Fruit fly (Drosophila melanogaster) whole organism, embryonic: ENCODE measurements around the gene dock.

Experiments
- Asciz ChIP-seq: fragments of 200-800 bp; sonication (Bioruptor generic); optimal IDR thresholded peaks from 2 replicates; lab custom pipeline; 2017; ENCODE audit warnings: missing biosample characterization, mild to moderate bottlenecking, missing genetic modification characterization, missing genetic modification reagents
- Awh ChIP-seq: fragments of 200-800 bp; sonication (Bioruptor generic); IDR thresholded peaks from 2 replicates; pipeline ENCODE4, ENCODE4 v1.3.6; 2022; ENCODE audit warnings: missing biosample characterization, missing genetic modification characterization
- CG10147 ChIP-seq: fragments of 200-800 bp; sonication (Bioruptor generic); optimal IDR thresholded peaks from 2 replicates; lab custom pipeline; 2019; ENCODE audit warnings: missing biosample characterization, mild to moderate bottlenecking, missing genetic modification characterization, moderate library complexity
- CG11247 ChIP-seq: fragments of 200-800 bp; sonication (Bioruptor generic); IDR thresholded peaks from 2 replicates; pipeline ENCODE4 v1.3.6; 2022; ENCODE audit warnings: missing biosample characterization, missing genetic modification characterization
- CG12659 ChIP-seq: fragments of 200-800 bp; sonication (Bioruptor generic); optimal IDR thresholded peaks from 3 replicates; lab custom pipeline; 2017; ENCODE audit warnings: mild to moderate bottlenecking, missing biosample characterization, missing genetic modification reagents, missing genetic modification characterization
- CG1529 ChIP-seq: fragments of 200-800 bp; sonication (Bioruptor generic); optimal IDR thresholded peaks from 3 replicates; lab custom pipeline; 2018; ENCODE audit warnings: missing biosample characterization, missing genetic modification characterization
- CG17361 ChIP-seq: fragments of 200-800 bp; sonication (Bioruptor generic); IDR thresholded peaks from 3 replicates; pipeline ENCODE4 v1.3.6; 2022; ENCODE audit warnings: missing biosample characterization, missing genetic modification characterization
- CG17612 ChIP-seq: fragments of 200-800 bp; sonication (Bioruptor generic); IDR thresholded peaks from 2 replicates; pipeline ENCODE4 v1.3.6; 2022; ENCODE audit warnings: missing biosample characterization, missing genetic modification characterization
- CG17912 ChIP-seq: fragments of 200-800 bp; sonication (Bioruptor generic); optimal IDR thresholded peaks from 2 replicates; lab custom pipeline; 2018; ENCODE audit warnings: missing biosample characterization, mild to moderate bottlenecking, missing genetic modification characterization
- CG2129 ChIP-seq: fragments of 200-800 bp; sonication (Bioruptor generic); IDR thresholded peaks from 2 replicates; pipeline ENCODE4 v1.3.6; 2022; ENCODE audit warnings: missing biosample characterization, missing genetic modification characterization; ENCODE audit not compliant: partially characterized antibody
- CG30403 ChIP-seq: fragments of 200-800 bp; sonication (Bioruptor generic); optimal IDR thresholded peaks from 3 replicates; lab custom pipeline; 2016; ENCODE audit warnings: missing biosample characterization, missing genetic modification characterization
- CG32532 ChIP-seq: fragments of 200-800 bp; sonication (Bioruptor generic); IDR thresholded peaks from 2 replicates; pipeline ENCODE4 v1.3.6; 2022; ENCODE audit warnings: missing biosample characterization, missing genetic modification characterization
- CG3726 ChIP-seq: fragments of 200-800 bp; sonication (Bioruptor generic); IDR thresholded peaks from 3 replicates; pipeline ENCODE4, ENCODE4 v1.3.6; 2022; ENCODE audit warnings: missing biosample characterization, missing genetic modification characterization
- CG3838 ChIP-seq: fragments of 200-800 bp; sonication (Bioruptor generic); optimal IDR thresholded peaks from 3 replicates; lab custom pipeline; 2016; ENCODE audit warnings: missing biosample characterization, missing genetic modification characterization
- CG3847 ChIP-seq: fragments of 200-800 bp; sonication (Bioruptor generic); IDR thresholded peaks from 2 replicates; pipeline ENCODE4 v1.3.6; 2022; ENCODE audit warnings: missing biosample characterization, missing genetic modification characterization
- CG4282 ChIP-seq: fragments of 200-800 bp; sonication (Bioruptor generic); optimal IDR thresholded peaks from 2 replicates; lab custom pipeline; 2016; ENCODE audit warnings: missing biosample characterization, missing genetic modification characterization
- CG4360 ChIP-seq: fragments of 200-800 bp; sonication (Bioruptor generic); IDR thresholded peaks from 2 replicates; pipeline ENCODE4 v1.3.6; 2022; ENCODE audit warnings: missing biosample characterization, missing genetic modification characterization
- CG6683 ChIP-seq: fragments of 200-800 bp; sonication (Bioruptor generic); optimal IDR thresholded peaks from 2 replicates; lab custom pipeline; 2017; ENCODE audit warnings: missing biosample characterization, mild to moderate bottlenecking, missing genetic modification characterization, missing genetic modification reagents
- CG7271 ChIP-seq: fragments of 200-800 bp; sonication (Bioruptor generic); optimal IDR thresholded peaks from 2 replicates; lab custom pipeline; 2018; ENCODE audit warnings: missing biosample characterization, mild to moderate bottlenecking, missing genetic modification characterization, moderate library complexity
- CG7556 ChIP-seq: fragments of 200-800 bp; sonication (Bioruptor generic); optimal IDR thresholded peaks from 2 replicates; lab custom pipeline; 2017; ENCODE audit warnings: missing biosample characterization, mild to moderate bottlenecking, missing genetic modification characterization
- CG8478 ChIP-seq: fragments of >200 bp; optimal IDR thresholded peaks from 2 replicates; lab custom pipeline; 2018
- Dbx ChIP-seq: fragments of 200-800 bp; sonication (Bioruptor generic); IDR thresholded peaks from 3 replicates; pipeline ENCODE4 v1.3.6; 2022; ENCODE audit warnings: missing biosample characterization, missing genetic modification characterization
- ERR ChIP-seq: fragments of 200-800 bp; sonication (Bioruptor generic); optimal IDR thresholded peaks from 2 replicates; lab custom pipeline; 2016; ENCODE audit warnings: missing biosample characterization, missing genetic modification characterization
- Elba2 ChIP-seq: fragments of 200-800 bp; sonication (Bioruptor generic); optimal IDR thresholded peaks from 3 replicates; lab custom pipeline; 2016; ENCODE audit warnings: missing biosample characterization, missing genetic modification characterization
- Gsc ChIP-seq: fragments of 200-800 bp; sonication (Bioruptor generic); IDR thresholded peaks from 2 replicates; pipeline ENCODE4 v1.3.6; 2022; ENCODE audit warnings: missing biosample characterization, missing genetic modification characterization
- Hey ChIP-seq: fragments of 200-800 bp; sonication (Bioruptor generic); optimal IDR thresholded peaks from 3 replicates; lab custom pipeline; 2018; ENCODE audit warnings: missing biosample characterization, mild to moderate bottlenecking, missing genetic modification characterization
- Hr51 ChIP-seq, 2 experiments: fragments of 200-800 bp; sonication (Bioruptor generic); optimal IDR thresholded peaks; 2 replicates in 1 of 2; 3 replicates in 1 of 2; lab custom pipeline; 2016 to 2018; ENCODE audit warnings: missing biosample characterization in 2 of 2, missing genetic modification characterization in 2 of 2, mild to moderate bottlenecking in 1 of 2, moderate library complexity in 1 of 2
- Hr78 ChIP-seq, 2 experiments: fragments of 200-800 bp in 1 of 2; fragments of >200 bp in 1 of 2; sonication (Bioruptor generic) in 1 of 2; optimal IDR thresholded peaks; 2 replicates each; lab custom pipeline; 2017 to 2019; ENCODE audit warnings: missing biosample characterization in 2 of 2, missing genetic modification characterization in 2 of 2, mild to moderate bottlenecking in 1 of 2, moderate library complexity in 1 of 2
- Hsf ChIP-seq: fragments of 200-800 bp; sonication (Bioruptor generic); optimal IDR thresholded peaks from 3 replicates; lab custom pipeline; 2016; ENCODE audit warnings: missing biosample characterization, missing genetic modification characterization
- Spps ChIP-seq: fragments of 200-800 bp; sonication (Bioruptor generic); optimal IDR thresholded peaks from 2 replicates; lab custom pipeline; 2018; ENCODE audit warnings: missing biosample characterization, mild to moderate bottlenecking, missing genetic modification characterization
- Sry-δ ChIP-seq: fragments of 200-800 bp; sonication (Bioruptor generic); optimal IDR thresholded peaks from 2 replicates; lab custom pipeline; 2016; ENCODE audit warnings: missing biosample characterization, missing genetic modification characterization
- Usf ChIP-seq: fragments of 200-800 bp; sonication (Bioruptor generic); optimal IDR thresholded peaks from 2 replicates; lab custom pipeline; 2017; ENCODE audit warnings: missing genotype, missing biosample characterization, missing genetic modification characterization
- ab ChIP-seq: fragments of 200-800 bp; sonication (Bioruptor generic); optimal IDR thresholded peaks from 2 replicates; lab custom pipeline; 2016; ENCODE audit warnings: missing biosample characterization, missing genetic modification characterization
- al ChIP-seq: fragments of 200-800 bp; sonication (Bioruptor generic); IDR thresholded peaks from 2 replicates; pipeline ENCODE4 v1.3.6; 2022; ENCODE audit warnings: missing biosample characterization, missing genetic modification characterization
- amos ChIP-seq: fragments of 200-800 bp; sonication (Bioruptor generic); IDR thresholded peaks from 2 replicates; pipeline ENCODE4 v1.3.6; 2022; ENCODE audit warnings: missing biosample characterization, missing genetic modification characterization; ENCODE audit not compliant: partially characterized antibody
- bcd ChIP-seq: fragments of 200-800 bp; sonication (Bioruptor generic); optimal IDR thresholded peaks from 2 replicates; lab custom pipeline; 2017; ENCODE audit warnings: missing biosample characterization, mild to moderate bottlenecking, missing genetic modification characterization
- chn ChIP-seq: fragments of 200-800 bp; sonication (Bioruptor generic); optimal IDR thresholded peaks from 2 replicates; lab custom pipeline; 2016; ENCODE audit warnings: missing biosample characterization, missing genetic modification characterization
- crol ChIP-seq: fragments of 200-800 bp; sonication (Bioruptor generic); IDR thresholded peaks from 2 replicates; pipeline ENCODE4 v1.3.6; 2022; ENCODE audit warnings: missing biosample characterization, missing genetic modification characterization
- dan ChIP-seq: fragments of 200-800 bp; sonication (Bioruptor generic); IDR thresholded peaks from 2 replicates; pipeline ENCODE4 v1.3.6; 2022; ENCODE audit warnings: missing biosample characterization, missing genetic modification characterization
- en ChIP-seq: fragments of 200-800 bp; sonication (Bioruptor generic); optimal IDR thresholded peaks from 2 replicates; lab custom pipeline; 2016; ENCODE audit warnings: missing biosample characterization, missing genetic modification characterization
- gcm ChIP-seq: fragments of 200-800 bp; sonication (Bioruptor generic); optimal IDR thresholded peaks from 2 replicates; lab custom pipeline; 2019; ENCODE audit warnings: missing biosample characterization, mild to moderate bottlenecking, missing genetic modification characterization, moderate library complexity
- gfzf ChIP-seq: fragments of 200-800 bp; sonication (Bioruptor generic); optimal IDR thresholded peaks from 2 replicates; lab custom pipeline; 2016; ENCODE audit warnings: missing biosample characterization, mild to moderate bottlenecking, missing genetic modification characterization, moderate library complexity
- inv ChIP-seq: fragments of 200-800 bp; sonication (Bioruptor generic); IDR thresholded peaks from 2 replicates; pipeline ENCODE4 v1.3.6; 2022; ENCODE audit warnings: missing biosample characterization, missing genetic modification characterization; ENCODE audit not compliant: partially characterized antibody
- pzg ChIP-seq: fragments of 200-800 bp; sonication (Bioruptor generic); optimal IDR thresholded peaks from 3 replicates; lab custom pipeline; 2018; ENCODE audit warnings: missing biosample characterization, mild to moderate bottlenecking, missing genetic modification characterization, moderate library complexity
- sc ChIP-seq, 3 experiments: fragments of >200 bp in 2 of 3; fragments of 200-800 bp in 1 of 3; sonication (Bioruptor generic) in 1 of 3; optimal IDR thresholded peaks; 2 replicates in 2 of 3; 3 replicates in 1 of 3; lab custom pipeline; 2017; ENCODE audit warnings: mild to moderate bottlenecking in 1 of 3, missing biosample characterization in 1 of 3, missing genetic modification characterization in 1 of 3, missing genetic modification reagents in 1 of 3
- sens ChIP-seq: fragments of 200-800 bp; sonication (Bioruptor generic); peaks from one replicate; lab custom pipeline; 2016; ENCODE audit warnings: missing biosample characterization, missing genetic modification characterization
- sisA ChIP-seq: fragments of 200-800 bp; sonication (Bioruptor generic); IDR thresholded peaks from 2 replicates; pipeline ENCODE4 v1.3.6; 2022; ENCODE audit warnings: missing biosample characterization, missing genetic modification characterization
- ssp ChIP-seq: fragments of 200-800 bp; sonication (Bioruptor generic); IDR thresholded peaks from 2 replicates; pipeline ENCODE4 v1.3.6; 2022; ENCODE audit warnings: missing biosample characterization, missing genetic modification characterization
- trem ChIP-seq: fragments of 200-800 bp; optimal IDR thresholded peaks from 3 replicates; lab custom pipeline; 2019; ENCODE audit warnings: missing biosample characterization, mild to moderate bottlenecking, missing genetic modification characterization, moderate library complexity
- yki ChIP-seq: fragments of >200 bp; optimal IDR thresholded peaks from 3 replicates; lab custom pipeline; 2018

The dock gene

dm6 chr2L:821242-821985, 4.4 kb upstream of the dock start, which contains the start of gene CG3662 (continued):
- peak; percentile 46; the same call in 1 of the 2 replicates for TF ChIP-seq amos (GFP tag; lab: Robert Waterston, UW)
- TF ChIP-seq CG8478 (lab: Kevin White, UChicago): no peak
- TF ChIP-seq en: no peak
- TF ChIP-seq CG12659 (GFP tag; lab: Kevin White, UChicago): peak; percentile 57
- no peak for TF ChIP-seq Hr78 (GFP tag; optimal IDR thresholded peaks at IDR 0.05; lab: Kevin White, UChicago)
- TF ChIP-seq pzg (GFP tag; lab: Kevin White, UChicago): peak; percentile 95
- TF ChIP-seq CG6683 (GFP tag; lab: Kevin White, UChicago): no peak
- no peak for TF ChIP-seq CG7271 (tag; lab: Kevin White, UChicago)
- TF ChIP-seq CG10147 (GFP tag; lab: Kevin White, UChicago): peak; percentile 1
- no peak for TF ChIP-seq yki (lab: Kevin White, UChicago)
- TF ChIP-seq CG30403 (GFP tag; lab: Kevin White, UChicago): no peak
- no peak for TF ChIP-seq Hr51 (GFP tag; optimal IDR thresholded peaks at IDR 0.05; lab: Kevin White, UChicago)
- peak; percentile 16 for TF ChIP-seq bcd
- peak; percentile 5; the same call in 1 of the 3 replicates for TF ChIP-seq Dbx (GFP tag; lab: Robert Waterston, UW)
- peak; percentile 97 for TF ChIP-seq gfzf
- no peak for TF ChIP-seq Usf (GFP tag; lab: Kevin White, UChicago)
- no peak for TF ChIP-seq ERR (GFP tag; lab: Kevin White, UChicago)
- TF ChIP-seq CG17361 (GFP tag; lab: Robert Waterston, UW): no peak
- TF ChIP-seq CG32532 (GFP tag; lab: Robert Waterston, UW): no peak
- TF ChIP-seq al: no peak
- TF ChIP-seq CG4360 (GFP tag; lab: Robert Waterston, UW): no peak
- no peak for TF ChIP-seq gcm (GFP tag; lab: Kevin White, UChicago)
- no peak for TF ChIP-seq ab (GFP tag; lab: Kevin White, UChicago)
- no peak for TF ChIP-seq Awh (GFP tag; lab: Robert Waterston, UW)
- no peak for TF ChIP-seq CG11247
- no peak for TF ChIP-seq Asciz (GFP tag; lab: Kevin White, UChicago)
- no peak for TF ChIP-seq CG1529 (GFP tag; lab: Kevin White, UChicago)
- TF ChIP-seq CG17912 (GFP tag; lab: Kevin White, UChicago): no peak
- TF ChIP-seq inv (GFP tag; lab: Robert Waterston, UW): no peak
- TF ChIP-seq Gsc (GFP tag; lab: Robert Waterston, UW): no peak
- peak; percentile 49 for TF ChIP-seq Sry-δ (GFP tag; lab: Kevin White, UChicago)
- TF ChIP-seq sc (optimal IDR thresholded peaks at IDR 0.05; lab: Kevin White, UChicago): no peak
- no peak for TF ChIP-seq sc (GFP tag; optimal IDR thresholded peaks at IDR 0.05; lab: Kevin White, UChicago)
- TF ChIP-seq CG17612 (GFP tag; lab: Robert Waterston, UW): no peak
- peak; percentile 72 for TF ChIP-seq CG3847 (GFP tag; lab: Robert Waterston, UW)
- peak; percentile 17 for TF ChIP-seq chn (GFP tag; lab: Kevin White, UChicago)
- peak; percentile 76 for TF ChIP-seq trem (tag; lab: Kevin White, UChicago)
- no peak for TF ChIP-seq CG7556 (GFP tag; lab: Kevin White, UChicago)
- 0 out of 2 replicates have a peak, but pooled peaks have one; percentile 9 for TF ChIP-seq ssp (GFP tag; lab: Robert Waterston, UW)
- TF ChIP-seq dan (GFP tag; lab: Robert Waterston, UW): no peak
- peak; percentile 62 for TF ChIP-seq sens
- no peak for TF ChIP-seq Hey (tag; lab: Kevin White, UChicago)
- no peak for TF ChIP-seq sisA (GFP tag; lab: Robert Waterston, UW)
- TF ChIP-seq CG3726 (GFP tag; lab: Robert Waterston, UW): no peak
- no peak for TF ChIP-seq CG3838 (GFP tag; lab: Kevin White, UChicago)
- TF ChIP-seq Hsf (GFP tag; lab: Kevin White, UChicago): no peak
- TF ChIP-seq CG4282 (GFP tag; lab: Kevin White, UChicago): no peak
- TF ChIP-seq Elba2 (GFP tag; lab: Kevin White, UChicago): no peak
- TF ChIP-seq Spps: no peak
- TF ChIP-seq CG2129 (GFP tag; lab: Robert Waterston, UW): no peak
- TF ChIP-seq crol (GFP tag; lab: Robert Waterston, UW): peak; percentile 87
